Worm (Caenorhabditis elegans): ENCODE data around the gene Y43F8B.1.

DNA sequence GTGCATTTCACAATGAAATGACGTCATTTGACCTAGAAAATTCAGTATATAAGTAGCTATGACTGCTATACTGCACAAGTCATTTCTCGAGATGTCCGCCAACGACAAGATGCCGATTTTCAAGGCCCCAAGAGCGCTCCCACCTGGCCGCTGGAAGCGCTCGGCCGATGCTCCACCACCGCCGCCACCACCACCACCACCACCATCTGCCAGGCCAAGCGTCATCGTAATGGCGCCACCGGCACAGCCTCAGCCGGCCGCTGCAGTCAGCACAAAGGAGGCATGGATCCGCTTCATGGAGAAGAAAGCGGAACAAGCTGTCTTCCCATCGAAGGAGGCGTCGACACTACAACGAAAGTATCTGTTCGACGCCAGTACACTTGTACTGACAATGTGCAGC is 60.7 kb downstream of the Y43F8B.1 start, which contains the start of gene Y43F8B.28:
- no peak for TF ChIP-seq flt-1 (GFP tag; IDR thresholded peaks at IDR 0.05)
- no peak for TF ChIP-seq klf-2 (GFP tag; conservative IDR thresholded peaks at IDR 0.05)

All from whole organism, midembryonic.